Worm (Caenorhabditis elegans): ENCODE results near the gene ubc-23.
A peak's percentile ranks its signal among the peaks of the same experiment; 100 is the strongest.

The ubc-23 gene

DNA sequence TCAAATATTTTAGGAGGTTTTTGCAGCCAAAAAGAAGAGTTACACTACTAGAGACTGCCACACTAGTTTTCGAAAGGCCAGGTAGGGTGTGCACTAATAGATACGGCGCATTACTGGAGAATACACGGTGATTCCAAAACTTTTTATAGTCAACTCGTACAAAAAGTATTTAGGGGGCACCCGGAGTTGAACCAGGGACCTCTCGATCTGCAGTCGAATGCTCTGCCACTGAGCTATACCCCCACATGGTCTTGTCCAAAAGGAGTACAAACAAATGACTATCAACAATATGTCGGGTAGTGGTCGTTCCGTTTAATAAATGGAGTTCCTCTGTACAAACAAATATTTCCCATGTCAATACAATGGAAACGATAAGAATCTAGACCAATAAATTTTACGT lies 26.2 kb upstream of the ubc-23 start (continued):
- no peak for TF ChIP-seq B0019.2 (GFP tag; conservative IDR thresholded peaks at IDR 0.05)
- TF ChIP-seq madf-3 (GFP tag; IDR thresholded peaks at IDR 0.05), result 0 out of 2 replicates have a peak, but pooled peaks have one; percentile 17
- TF ChIP-seq madf-6 (GFP tag; IDR thresholded peaks at IDR 0.05), result no peak
- TF ChIP-seq repo-1 (tag; optimal IDR thresholded peaks at IDR 0.05), result no peak
- TF ChIP-seq F33H1.4 (GFP tag; IDR thresholded peaks at IDR 0.05), result no peak
- no peak for TF ChIP-seq lsl-1 (GFP tag; optimal IDR thresholded peaks at IDR 0.05)
- no peak for TF ChIP-seq ama-1 (optimal IDR thresholded peaks at IDR 0.05)
- TF ChIP-seq ama-1 (GFP tag; optimal IDR thresholded peaks at IDR 0.05), result no peak
- TF ChIP-seq lir-1 (GFP tag; conservative IDR thresholded peaks at IDR 0.05), result no peak
- no peak for TF ChIP-seq xnd-1 (tag; optimal IDR thresholded peaks at IDR 0.05)
- no peak for TF ChIP-seq tlf-1 (GFP tag; optimal IDR thresholded peaks at IDR 0.05)
- TF ChIP-seq snpc-1.3 (tag; optimal IDR thresholded peaks at IDR 0.05; ENCODE audit: insufficient read depth), result peak; percentile 13
- no peak for TF ChIP-seq unc-130 (GFP tag; optimal IDR thresholded peaks at IDR 0.05)
- peak; percentile 29 for TF ChIP-seq snpc-3.4 (tag; optimal IDR thresholded peaks at IDR 0.05)
- TF ChIP-seq him-1 (tag; optimal IDR thresholded peaks at IDR 0.05), result no peak
- no peak for TF ChIP-seq lag-1 (GFP tag; IDR thresholded peaks at IDR 0.05)
- TF ChIP-seq bed-2 (GFP tag; IDR thresholded peaks at IDR 0.05), result no peak
- TF ChIP-seq Y53F4B.3 (GFP tag; IDR thresholded peaks at IDR 0.05), result no peak
- no peak for TF ChIP-seq K11D2.4 (GFP tag; IDR thresholded peaks at IDR 0.05)
- TF ChIP-seq zim-3 (tag; optimal IDR thresholded peaks at IDR 0.05), result no peak
- 0 out of 2 replicates have a peak, but pooled peaks have one; percentile 50 for TF ChIP-seq cebp-2 (GFP tag; IDR thresholded peaks at IDR 0.05)
- no peak for TF ChIP-seq K12H6.12 (tag; optimal IDR thresholded peaks at IDR 0.05)
- no peak for TF ChIP-seq B0035.1 (tag; optimal IDR thresholded peaks at IDR 0.05)
- TF ChIP-seq ceh-79 (tag; optimal IDR thresholded peaks at IDR 0.05), result no peak
- TF ChIP-seq nhr-80 (tag; optimal IDR thresholded peaks at IDR 0.05), result peak; percentile 36
- TF ChIP-seq efl-1 (GFP tag; optimal IDR thresholded peaks at IDR 0.05), result no peak
- no peak for TF ChIP-seq ztf-28 (GFP tag; IDR thresholded peaks at IDR 0.05)
- TF ChIP-seq hlh-26 (GFP tag; conservative IDR thresholded peaks at IDR 0.05), result no peak
- no peak for TF ChIP-seq somi-1 (GFP tag; optimal IDR thresholded peaks at IDR 0.05)
- TF ChIP-seq dox-1 (GFP tag; IDR thresholded peaks at IDR 0.05), result no peak; the same call in 1 of the 2 replicates
- TF ChIP-seq T07F8.4 (tag; optimal IDR thresholded peaks at IDR 0.05), result peak; percentile 4
- peak; percentile 32; the same call in 1 of the 2 replicates for TF ChIP-seq pbrm-1 (GFP tag; IDR thresholded peaks at IDR 0.05)
- no peak for TF ChIP-seq egrh-3 (GFP tag; IDR thresholded peaks at IDR 0.05)
- no peak for TF ChIP-seq F10E7.11 (tag; optimal IDR thresholded peaks at IDR 0.05)
- no peak for TF ChIP-seq F49E8.2 (tag; optimal IDR thresholded peaks at IDR 0.05; ENCODE audit: insufficient read depth)
- TF ChIP-seq mxl-1 (tag; optimal IDR thresholded peaks at IDR 0.05), result no peak
- no peak for TF ChIP-seq snpc-1.1 (tag; optimal IDR thresholded peaks at IDR 0.05; ENCODE audit: insufficient read depth)
- TF ChIP-seq ceh-27 (GFP tag; optimal IDR thresholded peaks at IDR 0.05), result no peak
- TF ChIP-seq sdz-38 (tag; optimal IDR thresholded peaks at IDR 0.05), result no peak
- no peak for TF ChIP-seq gei-17 (GFP tag; optimal IDR thresholded peaks at IDR 0.05)
- no peak for TF ChIP-seq hmg-20 (GFP tag; IDR thresholded peaks at IDR 0.05)
- TF ChIP-seq sea-2 (GFP tag; IDR thresholded peaks at IDR 0.05), result no peak
- peak; percentile 6 for TF ChIP-seq attf-5 (GFP tag; optimal IDR thresholded peaks at IDR 0.05)
- TF ChIP-seq ztf-18 (tag; optimal IDR thresholded peaks at IDR 0.05), result no peak
- TF ChIP-seq cebp-1 (GFP tag; IDR thresholded peaks at IDR 0.05), result no peak
- TF ChIP-seq cebp-1 (tag; optimal IDR thresholded peaks at IDR 0.05), result no peak
- no peak for TF ChIP-seq hrde-1 (tag; optimal IDR thresholded peaks at IDR 0.05; ENCODE audit: borderline replicate concordance)
- TF ChIP-seq rpc-1 (optimal IDR thresholded peaks at IDR 0.05), result peak; percentile 57
- peak; percentile 69 for TF ChIP-seq rpc-1 (tag; optimal IDR thresholded peaks at IDR 0.05)
- no peak for TF ChIP-seq ekl-4 (GFP tag; IDR thresholded peaks at IDR 0.05)

Data from whole organism, young adult.